Worm (Caenorhabditis elegans) whole organism, L4/young adult: Measurements from ENCODE around the gene catp-4.

Experiments
- W03F9.2 ChIP-seq: fragments of 150-350 bp; optimal IDR thresholded peaks from 2 replicates; lab custom pipeline; 2014; ENCODE audit warnings: missing biosample characterization, missing genetic modification characterization
- him-1 ChIP-seq: sonication (generic microtip); optimal IDR thresholded peaks from 2 replicates; lab custom pipeline; 2016; ENCODE audit warnings: missing genotype, missing genetic modification reagents, missing genetic modification characterization, missing compliant biosample characterization

DNA sequence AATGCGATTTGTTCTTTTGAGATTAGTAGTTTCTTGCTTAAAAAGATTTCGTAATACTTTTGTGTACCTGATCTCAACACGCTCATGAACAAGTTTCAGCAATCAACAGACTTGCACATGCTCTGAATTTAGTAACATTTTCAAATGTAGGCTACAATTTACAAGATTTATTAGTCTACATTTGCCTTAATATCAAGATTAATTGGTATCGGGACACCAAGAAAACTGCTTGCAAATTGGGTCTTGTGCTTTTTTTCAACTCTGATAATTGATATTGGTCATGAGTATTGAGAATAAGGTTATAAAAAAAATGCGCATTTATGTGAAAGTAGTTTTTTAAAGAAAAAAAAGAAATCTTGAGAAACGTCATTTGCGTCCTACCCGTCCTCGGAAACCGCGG lies 752 bp upstream of the catp-4 start:
- TF ChIP-seq W03F9.2 (tag; lab: Kevin White, UChicago), result no peak
- no peak for TF ChIP-seq him-1
